Worm (Caenorhabditis elegans) whole organism, L4 larva: ENCODE data around the gene F13A7.1.

Experiments
- F26F4.8 ChIP-seq: fragments of 200-800 bp; sonication (Bioruptor generic); conservative IDR thresholded peaks from 2 replicates; pipeline ENCODE4 v1.3.6; 2022; ENCODE audit warnings: missing genetic modification characterization, missing compliant biosample characterization
- F37D6.2 ChIP-seq: sonication (generic microtip); optimal IDR thresholded peaks from 2 replicates; lab custom pipeline; 2016; ENCODE audit warnings: mild to moderate bottlenecking, missing genetic modification characterization, missing compliant biosample characterization
- F44E2.7 ChIP-seq: fragments of 200-800 bp; sonication (Bioruptor generic); IDR thresholded peaks from 2 replicates; pipeline ENCODE4 v2.1.2; 2022; ENCODE audit warnings: missing genetic modification characterization, missing compliant biosample characterization
- R02D3.7 ChIP-seq: fragments of 150-350 bp; sonication (generic microtip); optimal IDR thresholded peaks from 3 replicates; lab custom pipeline; 2014; ENCODE audit warnings: missing biosample characterization, missing genetic modification characterization
- T26A8.4 ChIP-seq: fragments of 200-800 bp; sonication (Bioruptor generic); IDR thresholded peaks from 2 replicates; pipeline ENCODE4 v1.3.6; 2022; ENCODE audit warnings: missing genetic modification characterization, missing compliant biosample characterization
- Y105C5A.15 ChIP-seq: fragments of 200-800 bp; sonication (Bioruptor generic); IDR thresholded peaks from 2 replicates; pipeline ENCODE4 v1.3.6; 2022; ENCODE audit warnings: missing genetic modification characterization, missing compliant biosample characterization
- Y5F2A.4 ChIP-seq: fragments of 200-800 bp; sonication (Bioruptor generic); optimal IDR thresholded peaks from 2 replicates; lab custom pipeline; 2018; ENCODE audit warnings: mild to moderate bottlenecking, missing genetic modification characterization, missing compliant biosample characterization
- Y75B8A.6 ChIP-seq: fragments of 200-800 bp; sonication (Bioruptor generic); IDR thresholded peaks from 2 replicates; pipeline ENCODE4 v1.3.6; 2022; ENCODE audit warnings: missing genetic modification reagents, missing genetic modification characterization, missing compliant biosample characterization
- ZK337.2 ChIP-seq: fragments of 200-800 bp; sonication (Bioruptor generic); IDR thresholded peaks from 2 replicates; pipeline ENCODE4 v1.3.6; 2022; ENCODE audit warnings: missing genetic modification reagents, missing genetic modification characterization, missing compliant biosample characterization
- aha-1 ChIP-seq: fragments of 150-350 bp; peaks from one replicate; lab custom pipeline; 2014; ENCODE audit warnings: missing biosample characterization, missing genetic modification characterization
- aly-2 ChIP-seq: sonication (generic microtip); optimal IDR thresholded peaks from 2 replicates; lab custom pipeline; 2018; ENCODE audit warnings: missing biosample characterization, missing genetic modification characterization
- ama-1 ChIP-seq: fragments of 150-350 bp; optimal IDR thresholded peaks from 2 replicates; lab custom pipeline; 2014; ENCODE audit warnings: inconsistent platforms, mixed read lengths
- ceh-20 ChIP-seq: fragments of 200-800 bp; sonication (Bioruptor generic); IDR thresholded peaks from 2 replicates; pipeline ENCODE4 v1.3.6; 2022; ENCODE audit warnings: missing genetic modification reagents, missing genetic modification characterization, missing compliant biosample characterization
- ceh-28 ChIP-seq: fragments of 150-350 bp; optimal IDR thresholded peaks from 2 replicates; lab custom pipeline; 2014; ENCODE audit warnings: missing biosample characterization, missing genetic modification reagents, missing genetic modification characterization
- ceh-32 ChIP-seq: sonication (generic microtip); optimal IDR thresholded peaks from 2 replicates; lab custom pipeline; 2016; ENCODE audit warnings: mild to moderate bottlenecking, missing genetic modification characterization, missing compliant biosample characterization; ENCODE audit not compliant: poor library complexity
- ceh-44 ChIP-seq: fragments of 200-800 bp; sonication (Bioruptor generic); IDR thresholded peaks from 2 replicates; pipeline ENCODE4 v1.3.6; 2022; ENCODE audit warnings: missing genetic modification reagents, missing genetic modification characterization, missing compliant biosample characterization
- ceh-62 ChIP-seq: sonication (generic microtip); optimal IDR thresholded peaks from 2 replicates; lab custom pipeline; 2017; ENCODE audit warnings: missing biosample characterization, missing genetic modification characterization
- ces-1 ChIP-seq: fragments of 150-350 bp; sonication (generic microtip); optimal IDR thresholded peaks from 4 replicates; lab custom pipeline; 2014; ENCODE audit warnings: missing biosample characterization, missing genetic modification reagents, missing genetic modification characterization
- ctbp-1 ChIP-seq: fragments of 200-800 bp; sonication (Bioruptor generic); IDR thresholded peaks from 2 replicates; pipeline ENCODE4 v1.3.6; 2022; ENCODE audit warnings: missing genetic modification reagents, missing genetic modification characterization, missing compliant biosample characterization
- daf-12 ChIP-seq: fragments of 150-350 bp; optimal IDR thresholded peaks from 2 replicates; lab custom pipeline; 2014; ENCODE audit warnings: missing biosample characterization, missing genetic modification reagents, missing genetic modification characterization
- daf-19 ChIP-seq: fragments of 200-800 bp; sonication (Bioruptor generic); conservative IDR thresholded peaks from 2 replicates; pipeline ENCODE4 v1.3.6; 2022; ENCODE audit warnings: missing genetic modification characterization, missing compliant biosample characterization
- dmd-6 ChIP-seq: fragments of 200-800 bp; sonication (Bioruptor generic); IDR thresholded peaks from 2 replicates; pipeline ENCODE4 v1.3.6; 2022; ENCODE audit warnings: missing genetic modification reagents, missing genetic modification characterization, missing compliant biosample characterization
- dpl-1 ChIP-seq: fragments of 150-350 bp; optimal IDR thresholded peaks from 2 replicates; lab custom pipeline; 2014; ENCODE audit warnings: missing biosample characterization, missing genetic modification reagents, missing genetic modification characterization
- gei-8 ChIP-seq: fragments of 200-800 bp; sonication (Bioruptor generic); optimal IDR thresholded peaks from 2 replicates; lab custom pipeline; 2018; ENCODE audit warnings: mild to moderate bottlenecking, missing genetic modification characterization, missing compliant biosample characterization
- hif-1 ChIP-seq, 2 experiments: sonication (generic microtip); optimal IDR thresholded peaks; 2 replicates each; lab custom pipeline; 2016 to 2017; ENCODE audit warnings: missing compliant biosample characterization in 2 of 2, missing genetic modification characterization in 2 of 2, missing genetic modification reagents in 2 of 2, missing genotype in 2 of 2, mild to moderate bottlenecking in 1 of 2
- hlh-11 ChIP-seq: fragments of 200-800 bp; sonication (Bioruptor generic); optimal IDR thresholded peaks from 2 replicates; lab custom pipeline; 2018; ENCODE audit warnings: mild to moderate bottlenecking, missing genetic modification characterization, missing compliant biosample characterization
- lim-7 ChIP-seq: fragments of 200-800 bp; sonication (Bioruptor generic); IDR thresholded peaks from 2 replicates; pipeline ENCODE4 v1.3.6; 2022; ENCODE audit warnings: missing genetic modification characterization, missing compliant biosample characterization
- lin-15B ChIP-seq: fragments of 150-350 bp; sonication (generic microtip); optimal IDR thresholded peaks from 3 replicates; lab custom pipeline; 2014; ENCODE audit warnings: missing biosample characterization, missing genetic modification characterization
- lin-29 ChIP-seq: fragments of 200-800 bp; sonication (Bioruptor generic); IDR thresholded peaks from 2 replicates; pipeline ENCODE4 v1.3.6; 2022; ENCODE audit warnings: missing genetic modification reagents, missing genetic modification characterization, missing compliant biosample characterization
- lsy-2 ChIP-seq, 2 experiments: fragments of 150-350 bp in 1 of 2; sonication (generic microtip) in 1 of 2; optimal IDR thresholded peaks; 2 replicates each; lab custom pipeline; 2014 to 2017; ENCODE audit warnings: missing biosample characterization in 2 of 2, missing genetic modification characterization in 2 of 2
- madf-5 ChIP-seq, 2 experiments: fragments of 200-800 bp; sonication (Bioruptor generic); IDR thresholded peaks; 2 replicates each; pipeline ENCODE4 v1.3.6; 2022; ENCODE audit warnings: missing compliant biosample characterization in 2 of 2, missing genetic modification characterization in 2 of 2
- madf-9 ChIP-seq: fragments of 200-800 bp; sonication (Bioruptor generic); conservative IDR thresholded peaks from 2 replicates; pipeline ENCODE4 v1.3.6; 2022; ENCODE audit warnings: missing genetic modification reagents, missing genetic modification characterization, missing compliant biosample characterization
- mes-2 ChIP-seq: sonication (generic microtip); optimal IDR thresholded peaks from 2 replicates; lab custom pipeline; 2016; ENCODE audit warnings: missing genotype, mild to moderate bottlenecking, missing genetic modification characterization, missing compliant biosample characterization; ENCODE audit not compliant: poor library complexity, severe bottlenecking
- nhr-10 ChIP-seq: fragments of 150-350 bp; optimal IDR thresholded peaks from 2 replicates; lab custom pipeline; 2014; ENCODE audit warnings: missing biosample characterization, missing genetic modification characterization
- nhr-102 ChIP-seq: sonication (generic microtip); optimal IDR thresholded peaks from 2 replicates; lab custom pipeline; 2016; ENCODE audit warnings: mild to moderate bottlenecking, missing genetic modification characterization, moderate library complexity, missing compliant biosample characterization
- nhr-11 ChIP-seq: fragments of 150-350 bp; optimal IDR thresholded peaks from 2 replicates; lab custom pipeline; 2014; ENCODE audit warnings: missing biosample characterization, missing genetic modification characterization
- nhr-237 ChIP-seq: sonication (generic microtip); optimal IDR thresholded peaks from 2 replicates; lab custom pipeline; 2017; ENCODE audit warnings: missing biosample characterization, missing genetic modification characterization
- nhr-25 ChIP-seq: sonication (generic microtip); optimal IDR thresholded peaks from 2 replicates; lab custom pipeline; 2017; ENCODE audit warnings: missing genetic modification characterization, mild to moderate bottlenecking, missing compliant biosample characterization, antibody characterized with exemption, moderate library complexity, borderline replicate concordance; ENCODE audit not compliant: insufficient read depth
- nhr-41 ChIP-seq: fragments of 200-800 bp; sonication (Bioruptor generic); IDR thresholded peaks from 2 replicates; pipeline ENCODE4 v1.3.6; 2022; ENCODE audit warnings: missing genetic modification reagents, missing genetic modification characterization, missing compliant biosample characterization
- nhr-42 ChIP-seq: fragments of 200-800 bp; sonication (Bioruptor generic); IDR thresholded peaks from 2 replicates; pipeline ENCODE4 v1.3.6; 2022; ENCODE audit warnings: missing genetic modification characterization, missing compliant biosample characterization
- nhr-48 ChIP-seq: sonication (generic microtip); optimal IDR thresholded peaks from 2 replicates; lab custom pipeline; 2016; ENCODE audit warnings: mild to moderate bottlenecking, missing genetic modification characterization, missing compliant biosample characterization
- nhr-6 ChIP-seq: fragments of 150-350 bp; optimal IDR thresholded peaks from 2 replicates; lab custom pipeline; 2014; ENCODE audit warnings: missing biosample characterization, missing genetic modification characterization
- pha-4 ChIP-seq, 2 experiments: fragments of 150-350 bp in 1 of 2; fragments of 200-800 bp in 1 of 2; sonication (Bioruptor generic) in 1 of 2; IDR thresholded peaks in 1 of 2; optimal IDR thresholded peaks in 1 of 2; 2 replicates each; pipeline versions ENCODE4 v1.3.6 to Lab custom; 2014 to 2022; ENCODE audit warnings: missing genetic modification characterization in 2 of 2, missing genetic modification reagents in 2 of 2, missing biosample characterization in 1 of 2, missing compliant biosample characterization in 1 of 2
- sdz-12 ChIP-seq: fragments of 200-800 bp; sonication (Bioruptor generic); optimal IDR thresholded peaks from 2 replicates; lab custom pipeline; 2018; ENCODE audit warnings: mild to moderate bottlenecking, missing genetic modification characterization, missing compliant biosample characterization
- set-16 ChIP-seq: fragments of 200-800 bp; sonication (Bioruptor generic); IDR thresholded peaks from 2 replicates; pipeline ENCODE4 v1.3.6; 2022; ENCODE audit warnings: missing genetic modification reagents, missing genetic modification characterization, missing compliant biosample characterization
- snpc-1.2 ChIP-seq: fragments of 200-800 bp; sonication (Bioruptor generic); IDR thresholded peaks from 2 replicates; pipeline ENCODE4 v1.3.6; 2022; ENCODE audit warnings: missing genetic modification reagents, missing genetic modification characterization, missing compliant biosample characterization
- spr-3 ChIP-seq: fragments of 200-800 bp; sonication (Bioruptor generic); optimal IDR thresholded peaks from 2 replicates; lab custom pipeline; 2018; ENCODE audit warnings: mild to moderate bottlenecking, missing genetic modification characterization, missing compliant biosample characterization
- tag-97 ChIP-seq: fragments of 200-800 bp; sonication (Bioruptor generic); IDR thresholded peaks from 2 replicates; pipeline ENCODE4 v1.3.6; 2022; ENCODE audit warnings: missing genetic modification characterization, missing compliant biosample characterization
- zfp-3 ChIP-seq: fragments of 200-800 bp; sonication (Bioruptor generic); conservative IDR thresholded peaks from 2 replicates; pipeline ENCODE4 v1.3.6; 2022; ENCODE audit warnings: missing genetic modification reagents, missing genetic modification characterization, missing compliant biosample characterization
- zip-2 ChIP-seq: fragments of 150-350 bp; optimal IDR thresholded peaks from 2 replicates; lab custom pipeline; 2014; ENCODE audit warnings: missing biosample characterization, missing genetic modification characterization
- ztf-11 ChIP-seq: fragments of 150-350 bp; optimal IDR thresholded peaks from 2 replicates; lab custom pipeline; 2014; ENCODE audit warnings: missing biosample characterization, missing genetic modification characterization

The F13A7.1 gene

ce11 chrV:16355941-16356340 lies 21.8 kb downstream of the F13A7.1 start (continued):
- TF ChIP-seq lim-7 (no peak), nhr-10 (tag; lab: Kevin White, UChicago) (peak; percentile 84), nhr-6 (tag; lab: Kevin White, UChicago) (peak; percentile 79), madf-9 (peak; percentile 73), ceh-28 (tag; lab: Kevin White, UChicago) (no peak), aha-1 (tag; lab: Kevin White, UChicago) (peak; percentile 99), daf-19 (no peak), set-16 (GFP tag; lab: Robert Waterston, UW) (peak; percentile 92), ceh-62 (tag; lab: Kevin White, UChicago) (no peak), nhr-48 (peak; percentile 92), lin-29 (GFP tag; lab: Robert Waterston, UW) (0 out of 2 replicates have a peak, but pooled peaks have one; percentile 45), nhr-42 (GFP tag; lab: Robert Waterston, UW) (peak; percentile 57; the same call in 1 of the 2 replicates), ceh-44 (GFP tag; lab: Robert Waterston, UW) (no peak), hif-1 (tag; optimal IDR thresholded peaks at IDR 0.05; lab: Kevin White, UChicago) (peak in 1 of 2 experiments; percentile 80), tag-97 (GFP tag; lab: Robert Waterston, UW) (no peak), lin-15B (tag; lab: Kevin White, UChicago) (no peak), nhr-237 (no peak), ctbp-1 (peak; percentile 92), ztf-11 (tag; lab: Kevin White, UChicago) (no peak), hlh-11 (tag; lab: Kevin White, UChicago) (peak; percentile 97), ama-1 (lab: Kevin White, UChicago) (no peak), Y105C5A.15 (no peak), madf-5 (GFP tag; IDR thresholded peaks at IDR 0.05; lab: Robert Waterston, UW) (no peak), Y5F2A.4 (GFP tag; lab: Kevin White, UChicago) (no peak), daf-12 (no peak), ZK337.2 (GFP tag; lab: Robert Waterston, UW) (no peak), mes-2 (tag; lab: Kevin White, UChicago) (peak; percentile 78), pha-4 (GFP tag; IDR thresholded peaks at IDR 0.05; lab: Robert Waterston, UW) (peak; percentile 80), pha-4 (tag; optimal IDR thresholded peaks at IDR 0.05; lab: Kevin White, UChicago) (no peak), gei-8 (GFP tag; lab: Kevin White, UChicago) (peak; percentile 48), aly-2 (tag; lab: Kevin White, UChicago) (no peak), nhr-41 (GFP tag; lab: Robert Waterston, UW) (no peak), nhr-11 (tag; lab: Kevin White, UChicago) (peak; percentile 68), F26F4.8 (GFP tag; lab: Robert Waterston, UW) (no peak), F44E2.7 (GFP tag; lab: Robert Waterston, UW) (no peak), Y75B8A.6 (GFP tag; lab: Robert Waterston, UW) (peak; percentile 36; the same call in 1 of the 2 replicates), F37D6.2 (tag; lab: Kevin White, UChicago) (peak; percentile 64), zfp-3 (GFP tag; lab: Robert Waterston, UW) (no peak; the same call in 1 of the 2 replicates), zip-2 (tag; lab: Kevin White, UChicago) (no peak), dmd-6 (GFP tag; lab: Robert Waterston, UW) (peak; percentile 96), dpl-1 (GFP tag; lab: Kevin White, UChicago) (peak; percentile 47), sdz-12 (peak; percentile 47), ces-1 (GFP tag; lab: Kevin White, UChicago) (no peak), ceh-32 (tag; lab: Kevin White, UChicago) (no peak), nhr-102 (tag; lab: Kevin White, UChicago) (peak; percentile 75), nhr-25 (peak; percentile 50), T26A8.4 (peak; percentile 72; the same call in 1 of the 2 replicates), R02D3.7 (tag; lab: Kevin White, UChicago) (no peak), ceh-20 (peak; percentile 83), lsy-2 (tag; optimal IDR thresholded peaks at IDR 0.05; lab: Kevin White, UChicago) (peak; percentile 64 to 85), snpc-1.2 (no peak), spr-3 (GFP tag; lab: Kevin White, UChicago) (peak; percentile 31)
